Fruit fly (Drosophila melanogaster): Measurements from ENCODE around the gene CG32228.

CG32228 gene

dm6 chr3L:20241987-20242982, 23.3 kb upstream of the CG32228 start:
- peak; percentile 22 for TF ChIP-seq CG7368 (GFP tag; optimal IDR thresholded peaks at IDR 0.05)
- TF ChIP-seq CG6792 (GFP tag; optimal IDR thresholded peaks at IDR 0.05), result peak; percentile 26
- TF ChIP-seq CG32006 (GFP tag; optimal IDR thresholded peaks at IDR 0.05), result peak; percentile 71
- peak; percentile 16; the same call in 1 of the 2 replicates for TF ChIP-seq Gug (GFP tag; IDR thresholded peaks at IDR 0.05)
- TF ChIP-seq Sox14 (GFP tag; optimal IDR thresholded peaks at IDR 0.05), result peak; percentile 3
- no peak for TF ChIP-seq Hr38 (GFP tag; optimal IDR thresholded peaks at IDR 0.05)
- TF ChIP-seq CG8319 (GFP tag; optimal IDR thresholded peaks at IDR 0.05), result peak; percentile 4
- TF ChIP-seq cyc (GFP tag; optimal IDR thresholded peaks at IDR 0.05), result peak; percentile 46
- no peak for TF ChIP-seq Ets96B (tag; optimal IDR thresholded peaks at IDR 0.05)
- TF ChIP-seq Sox15 (GFP tag; optimal IDR thresholded peaks at IDR 0.05), result peak; percentile 36
- peak; percentile 52 for TF ChIP-seq Sox102F (GFP tag; optimal IDR thresholded peaks at IDR 0.05)
- peak; percentile 52 for TF ChIP-seq Smox (GFP tag; optimal IDR thresholded peaks at IDR 0.05)
- TF ChIP-seq achi (GFP tag; optimal IDR thresholded peaks at IDR 0.05), result peak; percentile 63
- peak; percentile 29; the same call in 1 of the 2 replicates for TF ChIP-seq CG11294 (GFP tag; IDR thresholded peaks at IDR 0.05)
- TF ChIP-seq topi (GFP tag; optimal IDR thresholded peaks at IDR 0.05), result peak; percentile 54
- peak; percentile 69 for TF ChIP-seq CG10631 (GFP tag; optimal IDR thresholded peaks at IDR 0.05)
- TF ChIP-seq CG6276 (GFP tag; optimal IDR thresholded peaks at IDR 0.05), result no peak
- TF ChIP-seq salr (GFP tag; optimal IDR thresholded peaks at IDR 0.05), result peak in 1 of 2 experiments; percentile 48
- peak; percentile 67 for TF ChIP-seq CG34406 (GFP tag; optimal IDR thresholded peaks at IDR 0.05)
- peak; percentile 60 for TF ChIP-seq Hr4 (GFP tag; optimal IDR thresholded peaks at IDR 0.05)
- peak; percentile 14 for TF ChIP-seq fd85E (GFP tag; optimal IDR thresholded peaks at IDR 0.05)
- TF ChIP-seq Eip75B (GFP tag; optimal IDR thresholded peaks at IDR 0.05), result peak; percentile 50
- TF ChIP-seq Eip78C (GFP tag), result peak; percentile 83
- TF ChIP-seq CG10669 (GFP tag; optimal IDR thresholded peaks at IDR 0.05), result peak; percentile 45
- TF ChIP-seq CG3919 (GFP tag; optimal IDR thresholded peaks at IDR 0.05), result peak; percentile 58
- TF ChIP-seq CG15336 (GFP tag; IDR thresholded peaks at IDR 0.05), result peak; percentile 47
- peak; percentile 46 for TF ChIP-seq CG31627 (GFP tag; optimal IDR thresholded peaks at IDR 0.05)
- peak; percentile 63 for TF ChIP-seq OdsH (GFP tag; optimal IDR thresholded peaks at IDR 0.05)
- TF ChIP-seq CG3032 (tag; optimal IDR thresholded peaks at IDR 0.05), result peak; percentile 64
- peak; percentile 64 for TF ChIP-seq pdm3 (GFP tag; optimal IDR thresholded peaks at IDR 0.05)
- TF ChIP-seq lz (GFP tag; optimal IDR thresholded peaks at IDR 0.05), result peak; percentile 36
- peak; percentile 18 for TF ChIP-seq Ets21C (GFP tag; optimal IDR thresholded peaks at IDR 0.05)
- TF ChIP-seq CG8632 (GFP tag; optimal IDR thresholded peaks at IDR 0.05), result peak; percentile 67
- peak; percentile 60 for TF ChIP-seq acj6 (GFP tag; optimal IDR thresholded peaks at IDR 0.05)
- TF ChIP-seq net (GFP tag; optimal IDR thresholded peaks at IDR 0.05), result peak; percentile 52
- peak; percentile 41 for TF ChIP-seq dsx (GFP tag; optimal IDR thresholded peaks at IDR 0.05; ENCODE audit: poor library complexity, severe bottlenecking)
- no peak for TF ChIP-seq CG6854 (GFP tag; optimal IDR thresholded peaks at IDR 0.05)
- TF ChIP-seq Hr39 (GFP tag; optimal IDR thresholded peaks at IDR 0.05), result peak; percentile 33
- TF ChIP-seq CG11762 (GFP tag; optimal IDR thresholded peaks at IDR 0.05; ENCODE audit: insufficient read depth), result peak; percentile 9
- peak; percentile 61 for TF ChIP-seq CG6163 (GFP tag; IDR thresholded peaks at IDR 0.05)
- TF ChIP-seq Met (GFP tag; optimal IDR thresholded peaks at IDR 0.05), result peak; percentile 64
- TF ChIP-seq eg (GFP tag; IDR thresholded peaks at IDR 0.05), result peak; percentile 68
- peak; percentile 4 for TF ChIP-seq vri (GFP tag; optimal IDR thresholded peaks at IDR 0.05)
- TF ChIP-seq CG6808 (GFP tag; optimal IDR thresholded peaks at IDR 0.05), result peak; percentile 2
- no peak for TF ChIP-seq dac (GFP tag; optimal IDR thresholded peaks at IDR 0.05)
- TF ChIP-seq spab (GFP tag; optimal IDR thresholded peaks at IDR 0.05), result peak; percentile 16
- TF ChIP-seq CG11902 (GFP tag; optimal IDR thresholded peaks at IDR 0.05), result no peak
- no peak for TF ChIP-seq CG1621 (tag; optimal IDR thresholded peaks at IDR 0.05)
- TF ChIP-seq Eip93F (GFP tag; optimal IDR thresholded peaks at IDR 0.05), result peak; percentile 8
- TF ChIP-seq CG16779 (tag; optimal IDR thresholded peaks at IDR 0.05), result no peak
